Worm (Caenorhabditis elegans): ENCODE measurements around the gene C53B7.2.

- TF ChIP-seq pbrm-1 (GFP tag; IDR thresholded peaks at IDR 0.05) (no peak), unc-130 (GFP tag; optimal IDR thresholded peaks at IDR 0.05) (no peak), C17E4.6 (GFP tag; IDR thresholded peaks at IDR 0.05) (no peak), lsy-27 (tag; optimal IDR thresholded peaks at IDR 0.05; ENCODE audit: borderline replicate concordance, insufficient read depth) (no peak), rcor-1 (GFP tag; IDR thresholded peaks at IDR 0.05) (no peak), unc-62 (GFP tag; optimal IDR thresholded peaks at IDR 0.05) (no peak), snpc-4 (GFP tag; optimal IDR thresholded peaks at IDR 0.05) (no peak), snpc-4 (tag; optimal IDR thresholded peaks at IDR 0.05) (no peak), akir-1 (GFP tag; optimal IDR thresholded peaks at IDR 0.05) (no peak), ztf-18 (tag; optimal IDR thresholded peaks at IDR 0.05) (no peak), ZK185.1 (tag; optimal IDR thresholded peaks at IDR 0.05; ENCODE audit: poor library complexity, severe bottlenecking) (no peak), Y79H2A.3 (GFP tag; conservative IDR thresholded peaks at IDR 0.05) (no peak), hlh-12 (tag; optimal IDR thresholded peaks at IDR 0.05) (no peak), rpc-1 (optimal IDR thresholded peaks at IDR 0.05) (no peak), rpc-1 (tag; optimal IDR thresholded peaks at IDR 0.05) (no peak), somi-1 (GFP tag; optimal IDR thresholded peaks at IDR 0.05) (no peak)
Observed at ce11 chrX:6850412-6850811, 4.4 kb downstream of the C53B7.2 start.
